Worm (Caenorhabditis elegans) whole organism, midembryonic: ENCODE data around the gene ges-1.

Experiments
- T22C8.4 ChIP-seq: fragments of 200-800 bp; sonication (Bioruptor generic); IDR thresholded peaks from 2 replicates; pipeline ENCODE4 v1.3.6; 2022; ENCODE audit warnings: missing genetic modification characterization, missing compliant biosample characterization
- cog-1 ChIP-seq: sonication (generic microtip); optimal IDR thresholded peaks from 2 replicates; lab custom pipeline; 2016; ENCODE audit warnings: missing genetic modification characterization, missing compliant biosample characterization
- flt-1 ChIP-seq: fragments of 200-800 bp; sonication (Bioruptor generic); IDR thresholded peaks from 2 replicates; pipeline ENCODE4 v1.3.6; 2022; ENCODE audit warnings: missing genetic modification characterization, missing compliant biosample characterization
- klf-2 ChIP-seq: fragments of 200-800 bp; sonication (Bioruptor generic); conservative IDR thresholded peaks from 2 replicates; pipeline ENCODE4 v1.3.6; 2022; ENCODE audit warnings: missing genetic modification reagents, missing genetic modification characterization, missing compliant biosample characterization
- med-1 ChIP-seq: sonication (generic microtip); optimal IDR thresholded peaks from 2 replicates; lab custom pipeline; 2017; ENCODE audit warnings: missing genetic modification characterization, mild to moderate bottlenecking, missing compliant biosample characterization, antibody characterized with exemption, missing genetic modification reagents; ENCODE audit not compliant: insufficient read depth
- ref-1 ChIP-seq: fragments of 200-800 bp; sonication (Bioruptor generic); conservative IDR thresholded peaks from 2 replicates; pipeline ENCODE4 v1.3.6; 2022; ENCODE audit warnings: missing genetic modification reagents, missing genetic modification characterization, missing compliant biosample characterization
- tab-1 ChIP-seq: fragments of 200-800 bp; sonication (Bioruptor generic); IDR thresholded peaks from 2 replicates; pipeline ENCODE4 v1.3.6; 2022; ENCODE audit warnings: missing genetic modification characterization, missing compliant biosample characterization
- ztf-23 ChIP-seq: fragments of 200-800 bp; sonication (Bioruptor generic); IDR thresholded peaks from 2 replicates; pipeline ENCODE4 v1.3.6; 2022; ENCODE audit warnings: missing genetic modification reagents, missing genetic modification characterization, missing compliant biosample characterization
- ztf-29 ChIP-seq: fragments of 200-800 bp; sonication (Bioruptor generic); IDR thresholded peaks from 2 replicates; pipeline ENCODE4 v1.3.6; 2022; ENCODE audit warnings: missing genetic modification reagents, missing genetic modification characterization, missing compliant biosample characterization

The ges-1 gene

DNA sequence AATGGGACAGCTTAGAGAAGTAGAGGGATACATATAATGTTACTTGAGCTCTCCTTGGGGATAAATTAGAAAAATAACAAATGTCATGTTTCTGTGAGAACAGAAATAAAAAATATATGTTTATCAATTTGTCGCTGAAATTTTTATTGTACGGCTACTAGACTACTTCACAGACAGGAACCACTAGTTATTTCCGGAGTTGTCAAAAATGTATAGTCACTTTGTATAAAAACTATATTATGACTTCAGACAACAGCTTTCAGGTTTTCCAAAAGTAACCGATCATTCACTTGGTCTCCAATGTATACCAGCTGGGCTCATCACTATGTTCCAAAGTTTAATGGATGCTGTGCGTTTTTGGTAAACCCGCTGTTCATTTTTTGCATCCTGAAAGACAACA lies 19.4 kb upstream of the ges-1 start, which contains the start of gene srj-23:
TSS of gene srj-23 (plus strand) at position 301 of the 400 bp plus-strand sequence.
- TF ChIP-seq med-1 = no peak
- TF ChIP-seq ztf-23 = no peak
- TF ChIP-seq ztf-29 (GFP tag; lab: Robert Waterston, UW) = no peak
- no peak for TF ChIP-seq ref-1
- TF ChIP-seq tab-1 = no peak
- TF ChIP-seq cog-1 (tag; lab: Kevin White, UChicago) = no peak
- TF ChIP-seq T22C8.4 (GFP tag; lab: Robert Waterston, UW) = no peak
- no peak for TF ChIP-seq flt-1 (GFP tag; lab: Robert Waterston, UW)
- no peak for TF ChIP-seq klf-2 (GFP tag; lab: Robert Waterston, UW)

DNA sequence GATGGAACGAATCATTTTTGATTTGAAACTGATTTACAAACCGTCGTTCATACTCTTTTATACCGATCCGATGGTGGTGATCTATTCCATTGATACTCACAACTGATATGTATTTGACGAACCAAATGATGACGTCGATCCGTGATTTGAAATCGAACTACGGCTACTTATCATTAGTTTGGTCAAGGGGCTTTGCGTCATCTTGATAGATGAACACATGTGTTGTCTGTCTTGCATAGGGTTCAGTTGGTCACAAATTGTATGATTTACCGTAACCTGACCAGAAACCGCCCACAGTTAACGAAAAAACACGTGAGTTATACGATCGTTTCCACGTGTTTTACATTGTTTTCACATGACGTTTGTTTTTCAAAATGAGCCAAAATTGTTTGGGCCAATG lies 18.2 kb upstream of the ges-1 start, which contains the start of gene cnc-2:
TSS of gene cnc-2 (minus strand) at position 24 of the 400 bp plus-strand sequence.
- TF ChIP-seq med-1 = no peak
- no peak for TF ChIP-seq tab-1
- TF ChIP-seq ztf-29 (GFP tag; lab: Robert Waterston, UW) = no peak

DNA sequence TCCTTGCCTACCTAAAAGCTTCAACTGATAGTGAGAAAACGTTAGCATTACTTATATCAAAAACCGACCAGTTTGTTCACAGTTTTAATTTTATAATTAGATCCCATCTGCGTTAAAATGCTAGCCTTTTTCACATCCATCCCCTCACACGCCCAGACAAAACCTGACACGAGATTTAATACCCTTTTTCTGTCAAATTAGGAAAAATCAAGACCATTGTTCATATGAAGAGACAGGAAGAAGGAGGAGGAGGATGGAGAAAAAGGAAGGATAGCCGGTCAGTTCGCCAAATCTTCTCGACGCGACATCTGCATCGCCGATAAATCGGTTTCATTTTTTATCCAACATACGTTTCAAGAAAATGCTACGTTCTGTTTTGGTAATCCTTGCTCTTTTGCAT lies 15.8 kb upstream of the ges-1 start, which contains the start of gene cnc-3:
TSS of gene cnc-3 (plus strand) at position 281 of the 400 bp plus-strand sequence.
- no peak for TF ChIP-seq ref-1
- no peak for TF ChIP-seq ztf-29 (GFP tag; lab: Robert Waterston, UW)
- no peak for TF ChIP-seq flt-1 (GFP tag; lab: Robert Waterston, UW)
- TF ChIP-seq klf-2 (GFP tag; lab: Robert Waterston, UW) = no peak
- no peak for TF ChIP-seq tab-1
- TF ChIP-seq cog-1 (tag; lab: Kevin White, UChicago) = no peak
- TF ChIP-seq T22C8.4 (GFP tag; lab: Robert Waterston, UW) = no peak
- no peak for TF ChIP-seq med-1
- no peak for TF ChIP-seq ztf-23

DNA sequence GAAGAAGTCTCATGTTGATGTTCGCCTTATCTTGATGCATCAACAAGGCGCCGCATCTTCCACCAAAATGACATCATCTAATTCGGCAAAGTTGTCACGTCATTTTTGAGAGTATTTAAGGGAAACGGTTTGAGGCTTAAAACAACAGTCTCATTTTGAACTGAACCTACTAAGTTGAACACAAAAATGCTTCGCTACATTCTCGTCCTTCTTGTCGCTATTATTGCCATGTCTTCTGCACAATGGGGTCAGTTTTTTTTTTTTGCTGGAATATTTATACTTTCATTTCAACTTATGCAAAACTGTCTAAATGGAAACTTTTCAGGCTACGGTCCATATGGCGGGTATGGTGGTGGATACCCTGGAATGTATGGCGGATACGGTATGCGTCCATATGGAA lies 15.1 kb upstream of the ges-1 start, which contains the start of gene cnc-4:
TSS of gene cnc-4 (plus strand) at position 117 of the 400 bp plus-strand sequence.
- TF ChIP-seq ztf-29 (GFP tag; lab: Robert Waterston, UW) = no peak
- no peak for TF ChIP-seq cog-1 (tag; lab: Kevin White, UChicago)
- TF ChIP-seq klf-2 (GFP tag; lab: Robert Waterston, UW) = no peak

DNA sequence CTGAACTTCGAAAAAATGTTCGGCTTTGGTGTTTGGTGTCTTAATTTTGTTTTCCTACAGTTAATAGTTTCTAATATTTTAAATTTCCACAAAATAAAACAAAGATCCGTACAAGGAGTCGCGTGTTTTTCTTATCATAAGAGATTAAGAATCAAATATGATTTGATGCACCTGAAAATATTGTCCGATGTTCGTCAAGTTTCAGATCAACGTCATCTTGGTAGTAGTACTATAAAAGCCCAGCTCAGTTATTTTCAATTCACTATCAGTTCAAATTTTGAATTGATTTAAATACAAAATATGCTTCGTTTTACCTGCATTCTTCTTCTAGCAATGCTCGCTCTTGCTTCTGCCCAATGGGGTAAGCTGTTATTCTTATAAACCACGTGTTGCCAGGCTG lies 13.1 kb upstream of the ges-1 start, which contains the start of gene cnc-5:
TSS of gene cnc-5 (plus strand) at position 301 of the 400 bp plus-strand sequence.
- no peak for TF ChIP-seq ztf-29 (GFP tag; lab: Robert Waterston, UW)
- TF ChIP-seq klf-2 (GFP tag; lab: Robert Waterston, UW) = no peak
- no peak for TF ChIP-seq flt-1 (GFP tag; lab: Robert Waterston, UW)
- TF ChIP-seq tab-1 = no peak
- TF ChIP-seq T22C8.4 (GFP tag; lab: Robert Waterston, UW) = no peak
- TF ChIP-seq cog-1 (tag; lab: Kevin White, UChicago) = no peak
- no peak for TF ChIP-seq med-1
- TF ChIP-seq ztf-23 = no peak

DNA sequence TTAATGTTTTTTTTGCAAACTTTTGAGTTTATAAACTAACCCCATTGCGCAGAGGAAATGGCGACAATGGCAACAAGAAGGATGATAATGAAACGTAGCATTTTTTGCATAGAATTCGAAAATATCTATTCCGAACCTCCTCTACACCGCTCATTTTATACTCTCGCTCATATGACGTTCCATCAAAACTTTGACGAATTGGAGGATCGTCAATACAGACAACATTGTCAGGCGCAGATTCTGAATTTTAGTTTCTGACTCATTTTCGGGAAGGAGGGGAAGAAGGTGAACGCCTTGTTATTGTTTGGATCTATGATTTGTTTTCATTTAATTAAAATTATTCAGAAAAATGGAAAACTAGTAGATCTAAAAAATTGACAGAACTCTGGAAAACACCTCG lies 12.2 kb upstream of the ges-1 start, which contains the start of gene cnc-1:
TSS of gene cnc-1 (minus strand) at position 101 of the 400 bp plus-strand sequence.
- TF ChIP-seq cog-1 (tag; lab: Kevin White, UChicago) (no peak), T22C8.4 (GFP tag; lab: Robert Waterston, UW) (no peak), klf-2 (GFP tag; lab: Robert Waterston, UW) (no peak), tab-1 (no peak), med-1 (no peak), flt-1 (GFP tag; lab: Robert Waterston, UW) (no peak)

DNA sequence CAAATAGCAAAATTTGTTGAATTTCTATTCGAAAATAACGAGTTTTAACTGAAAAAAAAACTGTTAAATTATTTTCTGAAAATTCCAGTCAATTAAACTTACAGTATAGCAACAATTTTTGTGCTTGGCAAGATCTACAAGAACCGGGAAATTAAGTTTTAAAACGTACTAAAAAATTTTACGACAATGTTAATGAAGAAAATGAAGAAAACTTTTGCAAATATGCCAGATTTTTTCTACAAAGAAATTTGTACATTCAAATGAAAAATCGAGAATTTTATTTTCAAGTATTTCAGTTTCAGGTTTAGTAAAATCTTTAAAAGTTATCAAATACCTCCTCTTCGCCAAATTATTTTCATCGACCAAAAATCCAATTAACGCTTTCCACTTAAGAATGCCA lies 10.1 kb upstream of the ges-1 start, which contains the start of gene cnc-11:
TSS of gene cnc-11 (plus strand) at position 301 of the 400 bp plus-strand sequence.
- TF ChIP-seq ref-1 (no peak), cog-1 (tag; lab: Kevin White, UChicago) (no peak), ztf-29 (GFP tag; lab: Robert Waterston, UW) (no peak), med-1 (no peak), tab-1 (no peak), T22C8.4 (GFP tag; lab: Robert Waterston, UW) (no peak), klf-2 (GFP tag; lab: Robert Waterston, UW) (no peak), ztf-23 (no peak), flt-1 (GFP tag; lab: Robert Waterston, UW) (no peak)

DNA sequence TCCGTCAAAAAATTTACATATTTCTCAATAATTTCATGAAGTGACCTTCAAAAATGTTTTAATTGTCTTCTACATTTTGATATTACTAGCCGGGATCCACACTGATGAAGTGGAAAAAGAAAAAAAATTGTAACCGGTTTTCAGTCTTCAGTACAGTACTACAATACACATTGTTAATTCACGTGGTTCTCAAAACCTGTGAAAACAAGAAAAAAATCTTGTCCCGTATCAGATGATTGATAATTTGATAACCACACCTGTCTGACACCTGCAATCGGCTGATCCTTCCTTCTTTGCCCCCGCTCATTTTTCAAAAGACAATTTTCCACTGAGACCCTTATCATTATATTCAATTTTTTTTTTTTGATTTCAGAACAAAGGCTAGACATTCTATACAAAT lies 6.9 kb upstream of the ges-1 start, which contains the start of gene R09B5.11:
TSS of gene R09B5.11 (plus strand) at position 374 of the 400 bp plus-strand sequence.
- TF ChIP-seq med-1 (no peak), T22C8.4 (GFP tag; lab: Robert Waterston, UW) (no peak), ztf-29 (GFP tag; lab: Robert Waterston, UW) (no peak), klf-2 (GFP tag; lab: Robert Waterston, UW) (no peak), ref-1 (no peak), cog-1 (tag; lab: Kevin White, UChicago) (no peak), flt-1 (GFP tag; lab: Robert Waterston, UW) (no peak), ztf-23 (no peak)

DNA sequence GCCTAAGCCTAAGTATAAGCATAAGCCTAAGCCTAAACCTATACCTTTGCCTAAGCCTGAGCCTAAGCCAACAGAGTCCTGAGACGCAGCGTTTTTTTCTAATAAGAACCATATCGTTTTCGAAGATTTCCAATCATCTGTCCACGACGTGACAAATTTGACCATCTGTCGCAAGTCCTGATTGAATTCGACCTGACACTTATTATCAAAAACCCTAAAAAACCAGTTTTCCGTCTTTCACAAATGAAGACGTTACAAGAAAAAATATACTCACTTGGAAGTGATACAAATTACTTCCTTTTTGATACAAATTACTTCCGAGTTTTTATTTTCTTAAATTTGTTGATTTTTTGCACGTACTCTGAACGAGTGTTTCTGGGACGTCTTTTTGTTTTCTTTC lies 6.3 kb upstream of the ges-1 start:
- TF ChIP-seq ztf-23 (no peak), cog-1 (tag; lab: Kevin White, UChicago) (no peak), tab-1 (no peak), T22C8.4 (GFP tag; lab: Robert Waterston, UW) (no peak), ztf-29 (GFP tag; lab: Robert Waterston, UW) (no peak), flt-1 (GFP tag; lab: Robert Waterston, UW) (no peak), med-1 (no peak), klf-2 (GFP tag; lab: Robert Waterston, UW) (no peak), ref-1 (no peak)

DNA sequence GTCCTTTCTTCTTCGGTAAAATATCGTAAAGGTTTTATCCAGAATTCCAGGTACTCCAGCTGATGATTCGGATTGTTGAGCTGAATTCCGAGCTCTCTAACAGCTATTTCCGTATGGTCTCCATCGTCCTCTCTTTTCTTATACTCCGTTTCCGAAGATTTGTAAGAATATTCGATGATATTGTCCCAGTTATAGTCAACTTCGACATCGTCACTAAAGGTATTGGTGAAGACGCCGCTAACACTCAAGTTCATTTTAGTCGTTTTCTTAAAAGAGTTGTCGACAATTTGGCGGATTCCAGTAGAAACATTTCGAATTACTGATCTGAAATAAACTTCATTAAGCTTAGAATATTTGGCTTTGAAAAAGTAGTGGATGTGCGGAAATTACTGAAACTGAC lies 3.2 kb upstream of the ges-1 start:
- TF ChIP-seq T22C8.4 (GFP tag; lab: Robert Waterston, UW) = no peak
- TF ChIP-seq flt-1 (GFP tag; lab: Robert Waterston, UW) = no peak
- TF ChIP-seq ref-1 = no peak
- TF ChIP-seq med-1 = no peak

DNA sequence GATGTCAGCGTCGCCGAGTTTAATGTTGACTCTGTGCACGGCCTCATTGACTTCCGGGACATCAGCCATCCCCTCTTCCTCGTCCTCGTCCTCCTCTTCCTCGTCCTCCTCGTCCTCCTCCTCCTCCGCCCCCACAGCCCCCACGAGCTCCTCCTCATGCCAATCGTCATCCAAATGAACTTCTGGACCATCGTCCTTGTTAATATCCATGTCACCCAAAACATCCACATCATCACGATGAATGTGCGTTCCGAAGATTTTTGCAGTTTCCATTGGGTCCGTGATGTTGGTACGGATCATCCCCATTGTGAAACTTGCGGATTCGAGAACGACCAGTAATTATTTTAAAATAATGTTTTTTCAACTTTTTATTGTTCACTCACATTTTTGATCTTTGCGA lies 2.5 kb upstream of the ges-1 start:
- TF ChIP-seq tab-1 = no peak
- TF ChIP-seq ref-1 = no peak
- no peak for TF ChIP-seq ztf-29 (GFP tag; lab: Robert Waterston, UW)
- no peak for TF ChIP-seq med-1
- no peak for TF ChIP-seq cog-1 (tag; lab: Kevin White, UChicago)
- no peak for TF ChIP-seq ztf-23
- TF ChIP-seq T22C8.4 (GFP tag; lab: Robert Waterston, UW) = no peak
- no peak for TF ChIP-seq flt-1 (GFP tag; lab: Robert Waterston, UW)
- no peak for TF ChIP-seq klf-2 (GFP tag; lab: Robert Waterston, UW)
